Fruit fly (Drosophila melanogaster) whole organism, adult: ENCODE measurements around the gene Cyp4c3.

Experiments
- CG11617 ChIP-seq: fragments of 200-800 bp; sonication (Bioruptor generic); optimal IDR thresholded peaks from 2 replicates; lab custom pipeline; 2017; ENCODE audit warnings: mild to moderate bottlenecking, missing biosample characterization, missing genetic modification reagents, missing genetic modification characterization
- CG12768 ChIP-seq: fragments of 200-800 bp; sonication (Bioruptor generic); optimal IDR thresholded peaks from 2 replicates; lab custom pipeline; 2017; ENCODE audit warnings: missing biosample characterization, missing genetic modification characterization, mild to moderate bottlenecking, moderate library complexity, missing genetic modification reagents
- CG1620 ChIP-seq: fragments of 200-800 bp; sonication (Bioruptor generic); optimal IDR thresholded peaks from 2 replicates; lab custom pipeline; 2016; ENCODE audit warnings: missing biosample characterization, missing genetic modification characterization
- CG7101 ChIP-seq: fragments of 200-800 bp; sonication (Bioruptor generic); optimal IDR thresholded peaks from 2 replicates; lab custom pipeline; 2018; ENCODE audit warnings: missing biosample characterization, mild to moderate bottlenecking, missing genetic modification characterization, moderate library complexity
- Crg-1 ChIP-seq: fragments of 200-800 bp; sonication (Bioruptor generic); optimal IDR thresholded peaks from 2 replicates; lab custom pipeline; 2016; ENCODE audit warnings: missing biosample characterization, missing genetic modification characterization
- cnc ChIP-seq, 2 experiments: fragments of >200 bp; optimal IDR thresholded peaks; 2 replicates each; lab custom pipeline; 2017
- ovo ChIP-seq: fragments of 200-800 bp; sonication (Bioruptor generic); optimal IDR thresholded peaks from 2 replicates; lab custom pipeline; 2016; ENCODE audit warnings: missing biosample characterization, missing genetic modification characterization
- pad ChIP-seq: fragments of 200-800 bp; sonication (Bioruptor generic); optimal IDR thresholded peaks from 3 replicates; lab custom pipeline; 2017; ENCODE audit warnings: missing biosample characterization, missing genetic modification characterization, mild to moderate bottlenecking, moderate library complexity, missing genetic modification reagents
- tj ChIP-seq: fragments of 200-800 bp; sonication (Bioruptor generic); optimal IDR thresholded peaks from 3 replicates; lab custom pipeline; 2017; ENCODE audit warnings: missing biosample characterization, mild to moderate bottlenecking, missing genetic modification characterization, moderate library complexity
- toe ChIP-seq: fragments of 200-800 bp; sonication (Bioruptor generic); optimal IDR thresholded peaks from 2 replicates; lab custom pipeline; 2016; ENCODE audit warnings: missing biosample characterization, missing genetic modification characterization

DNA sequence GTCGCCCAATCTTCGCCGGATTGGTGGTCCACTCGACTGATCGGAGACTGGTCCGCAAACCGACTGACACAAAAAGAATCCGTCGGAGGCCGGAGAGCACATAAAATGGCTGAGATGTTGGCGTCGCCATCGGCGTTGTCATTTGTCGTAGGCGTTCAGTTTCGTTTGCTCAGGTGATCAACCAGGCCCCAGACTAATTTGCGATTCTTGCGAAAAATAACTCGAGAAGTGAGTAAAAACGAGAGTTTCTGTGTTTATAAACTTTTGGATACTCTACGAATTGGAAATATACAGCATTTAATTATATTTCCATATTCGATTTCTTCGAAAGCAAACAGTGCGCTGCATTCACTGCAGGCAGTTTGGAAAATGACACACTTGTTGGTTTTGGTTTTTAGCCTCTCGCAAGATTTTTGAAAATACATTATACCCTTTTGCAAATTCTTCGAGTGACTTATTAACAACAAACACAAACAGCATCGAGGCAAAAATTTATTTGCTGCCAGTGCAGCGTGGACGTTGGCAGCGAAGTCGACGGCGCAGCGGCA is 17.6 kb upstream of the Cyp4c3 start, which contains the start of gene CG15546:
- TF ChIP-seq CG7101 (tag; lab: Kevin White, UChicago) (no peak), CG1620 (GFP tag; lab: Kevin White, UChicago) (no peak), pad (GFP tag; lab: Kevin White, UChicago) (no peak), CG12768 (GFP tag; lab: Kevin White, UChicago) (no peak), Crg-1 (GFP tag; lab: Kevin White, UChicago) (no peak), CG11617 (GFP tag; lab: Kevin White, UChicago) (no peak), tj (GFP tag; lab: Kevin White, UChicago) (peak; percentile 4), cnc (optimal IDR thresholded peaks at IDR 0.05; lab: Kevin White, UChicago) (no peak), toe (no peak), ovo (GFP tag; lab: Kevin White, UChicago) (no peak)
